Worm (Caenorhabditis elegans) whole organism, midembryonic: ENCODE data around the gene F53C3.6.

Experiments
- T22C8.4 ChIP-seq: fragments of 200-800 bp; sonication (Bioruptor generic); IDR thresholded peaks from 2 replicates; pipeline ENCODE4 v1.3.6; 2022; ENCODE audit warnings: missing genetic modification characterization, missing compliant biosample characterization
- cog-1 ChIP-seq: sonication (generic microtip); optimal IDR thresholded peaks from 2 replicates; lab custom pipeline; 2016; ENCODE audit warnings: missing genetic modification characterization, missing compliant biosample characterization
- flt-1 ChIP-seq: fragments of 200-800 bp; sonication (Bioruptor generic); IDR thresholded peaks from 2 replicates; pipeline ENCODE4 v1.3.6; 2022; ENCODE audit warnings: missing genetic modification characterization, missing compliant biosample characterization
- klf-2 ChIP-seq: fragments of 200-800 bp; sonication (Bioruptor generic); conservative IDR thresholded peaks from 2 replicates; pipeline ENCODE4 v1.3.6; 2022; ENCODE audit warnings: missing genetic modification reagents, missing genetic modification characterization, missing compliant biosample characterization
- med-1 ChIP-seq: sonication (generic microtip); optimal IDR thresholded peaks from 2 replicates; lab custom pipeline; 2017; ENCODE audit warnings: missing genetic modification characterization, mild to moderate bottlenecking, missing compliant biosample characterization, antibody characterized with exemption, missing genetic modification reagents; ENCODE audit not compliant: insufficient read depth
- ref-1 ChIP-seq: fragments of 200-800 bp; sonication (Bioruptor generic); conservative IDR thresholded peaks from 2 replicates; pipeline ENCODE4 v1.3.6; 2022; ENCODE audit warnings: missing genetic modification reagents, missing genetic modification characterization, missing compliant biosample characterization
- tab-1 ChIP-seq: fragments of 200-800 bp; sonication (Bioruptor generic); IDR thresholded peaks from 2 replicates; pipeline ENCODE4 v1.3.6; 2022; ENCODE audit warnings: missing genetic modification characterization, missing compliant biosample characterization
- ztf-23 ChIP-seq: fragments of 200-800 bp; sonication (Bioruptor generic); IDR thresholded peaks from 2 replicates; pipeline ENCODE4 v1.3.6; 2022; ENCODE audit warnings: missing genetic modification reagents, missing genetic modification characterization, missing compliant biosample characterization
- ztf-29 ChIP-seq: fragments of 200-800 bp; sonication (Bioruptor generic); IDR thresholded peaks from 2 replicates; pipeline ENCODE4 v1.3.6; 2022; ENCODE audit warnings: missing genetic modification reagents, missing genetic modification characterization, missing compliant biosample characterization

Gene F53C3.6

ce11 chrII:3929446-3929845, 31.5 kb downstream of the F53C3.6 start:
- TF ChIP-seq klf-2 (GFP tag; lab: Robert Waterston, UW): no peak
- TF ChIP-seq ztf-23: no peak
- no peak for TF ChIP-seq T22C8.4
- no peak for TF ChIP-seq ref-1 (GFP tag; lab: Robert Waterston, UW)
- TF ChIP-seq tab-1: no peak
- no peak for TF ChIP-seq med-1 (GFP tag; lab: Kevin White, UChicago)
- no peak for TF ChIP-seq flt-1 (GFP tag; lab: Robert Waterston, UW)
- TF ChIP-seq cog-1 (tag; lab: Kevin White, UChicago): no peak
- no peak for TF ChIP-seq ztf-29 (GFP tag; lab: Robert Waterston, UW)

- TF ChIP-seq cog-1 (tag; lab: Kevin White, UChicago): peak; percentile 8
- no peak for TF ChIP-seq ztf-29 (GFP tag; lab: Robert Waterston, UW)
- TF ChIP-seq klf-2 (GFP tag; lab: Robert Waterston, UW): no peak
Observed at ce11 chrII:3930478-3931182, 32.7 kb downstream of the F53C3.6 start.

ce11 chrII:3931230-3931629, 33.3 kb downstream of the F53C3.6 start:
- TF ChIP-seq cog-1 (tag; lab: Kevin White, UChicago) (no peak), flt-1 (GFP tag; lab: Robert Waterston, UW) (no peak), klf-2 (GFP tag; lab: Robert Waterston, UW) (no peak), tab-1 (no peak), T22C8.4 (no peak), ztf-23 (no peak), med-1 (GFP tag; lab: Kevin White, UChicago) (no peak), ref-1 (GFP tag; lab: Robert Waterston, UW) (no peak), ztf-29 (GFP tag; lab: Robert Waterston, UW) (no peak)

ce11 chrII:3931825-3932224, 33.9 kb downstream of the F53C3.6 start:
- TF ChIP-seq cog-1 (tag; lab: Kevin White, UChicago) (no peak), T22C8.4 (no peak), ref-1 (GFP tag; lab: Robert Waterston, UW) (no peak), ztf-23 (no peak), med-1 (GFP tag; lab: Kevin White, UChicago) (no peak), ztf-29 (GFP tag; lab: Robert Waterston, UW) (no peak), klf-2 (GFP tag; lab: Robert Waterston, UW) (no peak), tab-1 (no peak), flt-1 (GFP tag; lab: Robert Waterston, UW) (no peak)

ce11 chrII:3933640-3934039, 35.7 kb downstream of the F53C3.6 start, which contains the start of gene Y14H12B.2:
Gene Y14H12B.2 (minus strand): TSS chrII:3933740.
- TF ChIP-seq ztf-23: no peak
- no peak for TF ChIP-seq cog-1 (tag; lab: Kevin White, UChicago)
- no peak for TF ChIP-seq flt-1 (GFP tag; lab: Robert Waterston, UW)
- TF ChIP-seq ztf-29 (GFP tag; lab: Robert Waterston, UW): no peak
- no peak for TF ChIP-seq med-1 (GFP tag; lab: Kevin White, UChicago)
- no peak for TF ChIP-seq T22C8.4
- TF ChIP-seq klf-2 (GFP tag; lab: Robert Waterston, UW): no peak
- no peak for TF ChIP-seq ref-1 (GFP tag; lab: Robert Waterston, UW)
- no peak for TF ChIP-seq tab-1

ce11 chrII:3934085-3934484, 36.1 kb downstream of the F53C3.6 start, which contains the start of gene Y14H12B.1:
Gene Y14H12B.1 (plus strand): TSS chrII:3934447.
- no peak for TF ChIP-seq ztf-23
- no peak for TF ChIP-seq T22C8.4
- no peak for TF ChIP-seq ztf-29 (GFP tag; lab: Robert Waterston, UW)
- TF ChIP-seq tab-1: no peak

- no peak for TF ChIP-seq ref-1 (GFP tag; lab: Robert Waterston, UW)
- TF ChIP-seq flt-1 (GFP tag; lab: Robert Waterston, UW): no peak
- no peak for TF ChIP-seq klf-2 (GFP tag; lab: Robert Waterston, UW)
Observed at ce11 chrII:3935098-3935497, 37.2 kb downstream of the F53C3.6 start.

- TF ChIP-seq ztf-23 (no peak), ztf-29 (GFP tag; lab: Robert Waterston, UW) (no peak), ref-1 (GFP tag; lab: Robert Waterston, UW) (no peak), flt-1 (GFP tag; lab: Robert Waterston, UW) (no peak), cog-1 (tag; lab: Kevin White, UChicago) (no peak), med-1 (GFP tag; lab: Kevin White, UChicago) (no peak), klf-2 (GFP tag; lab: Robert Waterston, UW) (no peak), tab-1 (no peak), T22C8.4 (no peak)
Observed at ce11 chrII:3935990-3936389, 38.0 kb downstream of the F53C3.6 start.

- TF ChIP-seq ref-1 (GFP tag; lab: Robert Waterston, UW) (no peak), klf-2 (GFP tag; lab: Robert Waterston, UW) (no peak), T22C8.4 (no peak), ztf-23 (no peak), cog-1 (tag; lab: Kevin White, UChicago) (no peak), tab-1 (no peak), med-1 (GFP tag; lab: Kevin White, UChicago) (no peak), ztf-29 (GFP tag; lab: Robert Waterston, UW) (no peak), flt-1 (GFP tag; lab: Robert Waterston, UW) (no peak)
Observed at ce11 chrII:3947404-3947803, 49.5 kb downstream of the F53C3.6 start.

ce11 chrII:3948507-3948906, 50.6 kb downstream of the F53C3.6 start:
- TF ChIP-seq cog-1 (tag; lab: Kevin White, UChicago) (no peak), med-1 (GFP tag; lab: Kevin White, UChicago) (no peak), tab-1 (no peak), ztf-29 (GFP tag; lab: Robert Waterston, UW) (no peak), T22C8.4 (no peak), ref-1 (GFP tag; lab: Robert Waterston, UW) (no peak), flt-1 (GFP tag; lab: Robert Waterston, UW) (no peak), klf-2 (GFP tag; lab: Robert Waterston, UW) (no peak), ztf-23 (no peak)
